Fruit fly (Drosophila melanogaster) whole organism, embryonic: ENCODE measurements around the gene rt.

Experiments used
- Abd-B ChIP-seq: fragments of 200-800 bp; sonication (Bioruptor generic); optimal IDR thresholded peaks from 2 replicates; lab custom pipeline; 2018; ENCODE audit warnings: missing biosample characterization, mild to moderate bottlenecking, missing genetic modification characterization, moderate library complexity
- Aef1 ChIP-seq: fragments of 200-800 bp; sonication (Bioruptor generic); IDR thresholded peaks from 3 replicates; pipeline ENCODE4 v1.3.6; 2022; ENCODE audit warnings: missing biosample characterization, missing genetic modification characterization
- CG1024 ChIP-seq: fragments of 200-800 bp; sonication (Bioruptor generic); IDR thresholded peaks from 2 replicates; pipeline ENCODE4 v1.3.6; 2022; ENCODE audit warnings: missing biosample characterization, missing genetic modification characterization
- CG12071 ChIP-seq: fragments of 200-800 bp; sonication (Bioruptor generic); optimal IDR thresholded peaks from 3 replicates; lab custom pipeline; 2018; ENCODE audit warnings: missing biosample characterization, mild to moderate bottlenecking, missing genetic modification characterization
- CG12769 ChIP-seq: fragments of 200-800 bp; sonication (Bioruptor generic); optimal IDR thresholded peaks from 2 replicates; lab custom pipeline; 2019; ENCODE audit warnings: missing biosample characterization, mild to moderate bottlenecking, missing genetic modification characterization, moderate library complexity
- CG13894 ChIP-seq: fragments of 200-800 bp; sonication (Bioruptor generic); optimal IDR thresholded peaks from 3 replicates; lab custom pipeline; 2018; ENCODE audit warnings: missing biosample characterization, mild to moderate bottlenecking, missing genetic modification characterization, moderate library complexity
- CG14014 ChIP-seq: fragments of 200-800 bp; sonication (Bioruptor generic); IDR thresholded peaks from 2 replicates; pipeline ENCODE4 v1.3.6; 2022; ENCODE audit warnings: missing biosample characterization, missing genetic modification characterization
- CG1603 ChIP-seq: fragments of 200-800 bp; sonication (Bioruptor generic); optimal IDR thresholded peaks from 2 replicates; lab custom pipeline; 2019; ENCODE audit warnings: missing biosample characterization, mild to moderate bottlenecking, missing genetic modification characterization, moderate library complexity
- CG18011 ChIP-seq: fragments of 200-800 bp; sonication (Bioruptor generic); optimal IDR thresholded peaks from 2 replicates; lab custom pipeline; 2017; ENCODE audit warnings: missing biosample characterization, missing genetic modification characterization, mild to moderate bottlenecking, moderate library complexity, missing genotype
- CG30431 ChIP-seq: fragments of 200-800 bp; sonication (Bioruptor generic); optimal IDR thresholded peaks from 2 replicates; lab custom pipeline; 2017; ENCODE audit warnings: missing biosample characterization, missing genetic modification characterization
- CG3726 ChIP-seq: fragments of 200-800 bp; sonication (Bioruptor generic); IDR thresholded peaks from 3 replicates; pipeline ENCODE4, ENCODE4 v1.3.6; 2022; ENCODE audit warnings: missing biosample characterization, missing genetic modification characterization
- CG3838 ChIP-seq: fragments of 200-800 bp; sonication (Bioruptor generic); optimal IDR thresholded peaks from 3 replicates; lab custom pipeline; 2016; ENCODE audit warnings: missing biosample characterization, missing genetic modification characterization
- CG4424 ChIP-seq: fragments of 200-800 bp; sonication (Bioruptor generic); optimal IDR thresholded peaks from 3 replicates; lab custom pipeline; 2016; ENCODE audit warnings: missing biosample characterization, missing genetic modification characterization
- CG4820 ChIP-seq: fragments of 200-800 bp; sonication (Bioruptor generic); optimal IDR thresholded peaks from 3 replicates; lab custom pipeline; 2016; ENCODE audit warnings: missing biosample characterization, missing genetic modification characterization
- CG6854 ChIP-seq: fragments of 200-800 bp; sonication (Bioruptor generic); optimal IDR thresholded peaks from 3 replicates; lab custom pipeline; 2017; ENCODE audit warnings: missing biosample characterization, mild to moderate bottlenecking, missing genetic modification characterization
- CG7786 ChIP-seq: fragments of 200-800 bp; sonication (Bioruptor generic); optimal IDR thresholded peaks from 2 replicates; lab custom pipeline; 2016; ENCODE audit warnings: missing biosample characterization, missing genetic modification characterization
- CG8089 ChIP-seq: fragments of 200-800 bp; sonication (Bioruptor generic); optimal IDR thresholded peaks from 3 replicates; lab custom pipeline; 2016; ENCODE audit warnings: missing biosample characterization, missing genetic modification characterization
- CG8924 ChIP-seq: fragments of 200-800 bp; optimal IDR thresholded peaks from 3 replicates; lab custom pipeline; 2019; ENCODE audit warnings: missing biosample characterization, mild to moderate bottlenecking, missing genetic modification characterization, moderate library complexity
- CHES-1-like ChIP-seq: fragments of 200-800 bp; sonication (Bioruptor generic); optimal IDR thresholded peaks from 2 replicates; lab custom pipeline; 2016; ENCODE audit warnings: missing biosample characterization, missing genetic modification characterization
- NK7.1 ChIP-seq: fragments of 200-800 bp; sonication (Bioruptor generic); optimal IDR thresholded peaks from 3 replicates; lab custom pipeline; 2016; ENCODE audit warnings: missing biosample characterization, missing genetic modification characterization
- PHDP ChIP-seq: fragments of 200-800 bp; sonication (Bioruptor generic); optimal IDR thresholded peaks from 3 replicates; lab custom pipeline; 2018; ENCODE audit warnings: missing biosample characterization, mild to moderate bottlenecking, missing genetic modification characterization, moderate library complexity
- Ptx1 ChIP-seq: fragments of 200-800 bp; sonication (Bioruptor generic); IDR thresholded peaks from 2 replicates; pipeline ENCODE4 v1.3.6; 2022; ENCODE audit warnings: missing biosample characterization, missing genetic modification characterization
- Tbp ChIP-seq: fragments of >200 bp; optimal IDR thresholded peaks from 2 replicates; lab custom pipeline; 2018; ENCODE audit warnings: missing biosample characterization, missing genetic modification characterization
- bigmax ChIP-seq: fragments of 200-800 bp; sonication (Bioruptor generic); optimal IDR thresholded peaks from 2 replicates; lab custom pipeline; 2018; ENCODE audit warnings: missing biosample characterization, mild to moderate bottlenecking, missing genetic modification characterization
- bsh ChIP-seq, 2 experiments: fragments of 200-800 bp; sonication (Bioruptor generic); optimal IDR thresholded peaks; 2 replicates each; lab custom pipeline; 2017 to 2018; ENCODE audit warnings: mild to moderate bottlenecking in 2 of 2, missing biosample characterization in 2 of 2, missing genetic modification characterization in 2 of 2, moderate library complexity in 1 of 2
- caup ChIP-seq: fragments of 200-800 bp; sonication (Bioruptor generic); optimal IDR thresholded peaks from 3 replicates; lab custom pipeline; 2017; ENCODE audit warnings: missing biosample characterization, mild to moderate bottlenecking, missing genetic modification characterization, moderate library complexity; ENCODE audit not compliant: severe bottlenecking
- ftz-f1 ChIP-seq: fragments of 200-800 bp; sonication (Bioruptor generic); optimal IDR thresholded peaks from 2 replicates; lab custom pipeline; 2016; ENCODE audit warnings: missing biosample characterization, missing genetic modification characterization
- gem ChIP-seq: fragments of 200-800 bp; sonication (Bioruptor generic); optimal IDR thresholded peaks from 2 replicates; lab custom pipeline; 2019; ENCODE audit warnings: missing biosample characterization, mild to moderate bottlenecking, missing genetic modification characterization, moderate library complexity
- grau ChIP-seq: fragments of 200-800 bp; optimal IDR thresholded peaks from 3 replicates; lab custom pipeline; 2019; ENCODE audit warnings: missing biosample characterization, mild to moderate bottlenecking, missing genetic modification characterization, moderate library complexity
- grn ChIP-seq: fragments of 200-800 bp; sonication (Bioruptor generic); optimal IDR thresholded peaks from 3 replicates; lab custom pipeline; 2017; ENCODE audit warnings: missing biosample characterization, missing genetic modification characterization
- ind ChIP-seq: fragments of 200-800 bp; sonication (Bioruptor generic); optimal IDR thresholded peaks from 3 replicates; lab custom pipeline; 2016; ENCODE audit warnings: missing biosample characterization, missing genetic modification characterization
- kni ChIP-seq: fragments of 200-800 bp; sonication (Bioruptor generic); optimal IDR thresholded peaks from 3 replicates; lab custom pipeline; 2017; ENCODE audit warnings: mild to moderate bottlenecking, missing biosample characterization, missing genetic modification reagents, missing genetic modification characterization
- knrl ChIP-seq: fragments of 200-800 bp; sonication (Bioruptor generic); IDR thresholded peaks from 3 replicates; pipeline ENCODE4 v1.3.6; 2022; ENCODE audit warnings: missing biosample characterization, missing genetic modification characterization; ENCODE audit not compliant: partially characterized antibody
- lov ChIP-seq, 2 experiments: fragments of 200-800 bp in 1 of 2; fragments of >200 bp in 1 of 2; sonication (Bioruptor generic) in 1 of 2; IDR thresholded peaks in 1 of 2; optimal IDR thresholded peaks in 1 of 2; 2 replicates in 1 of 2; 3 replicates in 1 of 2; pipeline versions ENCODE4 v1.3.6 to Lab custom; 2017 to 2022; ENCODE audit warnings: missing biosample characterization in 1 of 2, missing genetic modification characterization in 1 of 2
- nau ChIP-seq: fragments of 200-800 bp; sonication (Bioruptor generic); optimal IDR thresholded peaks from 3 replicates; lab custom pipeline; 2017; ENCODE audit warnings: missing biosample characterization, mild to moderate bottlenecking, missing genetic modification characterization, missing genetic modification reagents
- nom ChIP-seq: fragments of 200-800 bp; sonication (Bioruptor generic); optimal IDR thresholded peaks from 2 replicates; lab custom pipeline; 2017; ENCODE audit warnings: missing biosample characterization, missing genetic modification characterization, mild to moderate bottlenecking, moderate library complexity, missing genetic modification reagents
- pan ChIP-seq, 4 experiments: fragments of >200 bp in 3 of 4; fragments of 200-800 bp in 1 of 4; sonication (Bioruptor generic) in 1 of 4; optimal IDR thresholded peaks in 3 of 4; IDR thresholded peaks in 1 of 4; 2 replicates each; pipeline versions ENCODE4 v1.3.6 to Lab custom; 2017 to 2022; ENCODE audit warnings: missing biosample characterization in 2 of 4, missing genetic modification characterization in 2 of 4, mixed read lengths in 1 of 4
- pb ChIP-seq: fragments of 200-800 bp; sonication (Bioruptor generic); optimal IDR thresholded peaks from 3 replicates; lab custom pipeline; 2016; ENCODE audit warnings: missing biosample characterization, missing genetic modification characterization
- pros ChIP-seq: fragments of 200-800 bp; sonication (Bioruptor generic); optimal IDR thresholded peaks from 3 replicates; lab custom pipeline; 2019; ENCODE audit warnings: missing biosample characterization, mild to moderate bottlenecking, missing genetic modification characterization, moderate library complexity
- psq ChIP-seq: fragments of 200-800 bp; sonication (Bioruptor generic); optimal IDR thresholded peaks from 2 replicates; lab custom pipeline; 2017; ENCODE audit warnings: missing biosample characterization, missing genetic modification characterization
- rib ChIP-seq: fragments of 200-800 bp; sonication (Bioruptor generic); IDR thresholded peaks from 2 replicates; pipeline ENCODE4 v1.3.6; 2022; ENCODE audit warnings: missing biosample characterization, missing genetic modification characterization
- sqz ChIP-seq: fragments of 200-800 bp; sonication (Bioruptor generic); optimal IDR thresholded peaks from 3 replicates; lab custom pipeline; 2018; ENCODE audit warnings: missing biosample characterization, mild to moderate bottlenecking, missing genetic modification characterization
- tap ChIP-seq: fragments of 200-800 bp; optimal IDR thresholded peaks from 3 replicates; lab custom pipeline; 2019; ENCODE audit warnings: missing biosample characterization, mild to moderate bottlenecking, missing genetic modification characterization, moderate library complexity
- ttk ChIP-seq: fragments of 200-800 bp; sonication (Bioruptor generic); IDR thresholded peaks from 2 replicates; pipeline ENCODE4 v2.1.2; 2022; ENCODE audit warnings: missing biosample characterization, missing genetic modification characterization
- wek ChIP-seq: fragments of 200-800 bp; sonication (Bioruptor generic); optimal IDR thresholded peaks from 3 replicates; lab custom pipeline; 2018; ENCODE audit warnings: missing biosample characterization, mild to moderate bottlenecking, missing genetic modification characterization, moderate library complexity

Gene rt

DNA sequence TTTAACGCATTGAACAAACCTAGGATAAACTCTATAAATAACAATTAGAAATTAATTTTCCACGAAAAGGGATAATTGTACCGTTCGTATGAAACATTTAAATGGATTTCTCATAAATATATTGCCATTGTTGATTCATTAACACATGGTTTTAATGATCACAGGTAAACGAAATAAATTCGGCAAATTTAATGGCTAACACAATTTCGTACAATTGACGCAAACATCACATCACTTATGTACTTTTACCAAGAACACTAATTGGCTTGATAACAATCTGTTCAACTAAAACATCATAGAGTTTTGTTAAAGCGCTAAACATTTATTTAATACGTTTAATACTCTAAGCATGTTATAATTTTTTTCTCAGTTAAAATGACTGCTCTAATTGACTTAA is 33.9 kb downstream of the rt start:
- peak; percentile 98 for TF ChIP-seq CG4424 (GFP tag; lab: Kevin White, UChicago)
- TF ChIP-seq wek (GFP tag; lab: Kevin White, UChicago) = no peak
- TF ChIP-seq CG3726 (GFP tag; lab: Robert Waterston, UW) = no peak

DNA sequence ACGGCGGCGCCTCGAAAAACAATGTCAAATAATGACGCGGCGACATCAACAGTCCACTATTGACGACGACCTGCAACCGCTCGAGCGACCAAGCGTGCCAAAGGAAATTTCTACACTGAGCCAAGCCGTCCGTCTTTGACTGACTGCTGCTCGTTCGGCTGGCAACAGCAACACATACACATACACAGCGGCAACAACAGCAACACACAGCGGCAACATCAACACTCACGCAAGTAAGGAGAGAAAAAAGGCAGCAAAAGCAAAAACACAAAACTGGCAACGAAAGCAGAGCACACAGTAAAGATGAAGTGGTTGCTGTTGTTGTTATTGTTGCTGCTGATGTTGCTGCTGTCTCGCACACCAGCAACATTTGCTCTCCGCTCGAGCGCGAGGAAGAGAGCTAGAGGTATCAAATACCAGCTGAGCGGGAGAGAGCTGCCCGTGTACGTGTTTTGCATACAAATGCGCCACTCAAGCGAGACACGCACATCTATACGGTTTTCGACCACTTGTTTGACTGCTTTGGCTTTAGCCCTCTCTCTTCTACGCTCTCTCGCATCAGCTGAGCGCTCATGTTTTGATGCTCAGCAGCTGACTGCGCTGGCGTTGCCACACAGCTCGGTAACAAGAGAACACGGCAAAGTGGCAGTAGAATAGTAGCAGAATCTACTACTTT is 34.4 kb downstream of the rt start:
- TF ChIP-seq CG13894 (tag; lab: Kevin White, UChicago) (peak; percentile 69), grn (no peak), PHDP (tag; lab: Kevin White, UChicago) (no peak), Abd-B (GFP tag; lab: Kevin White, UChicago) (no peak), bigmax (GFP tag; lab: Kevin White, UChicago) (peak; percentile 0), pros (GFP tag; lab: Kevin White, UChicago) (peak; percentile 90), CG7786 (GFP tag; lab: Kevin White, UChicago) (no peak), Ptx1 (GFP tag; lab: Robert Waterston, UW) (no peak), CG18011 (no peak), CHES-1-like (GFP tag; lab: Kevin White, UChicago) (peak; percentile 8), CG1603 (tag; lab: Kevin White, UChicago) (no peak), ind (no peak), CG4424 (GFP tag; lab: Kevin White, UChicago) (peak; percentile 100), Aef1 (GFP tag; lab: Robert Waterston, UW) (peak; percentile 70), nom (peak; percentile 84), CG1024 (GFP tag; lab: Robert Waterston, UW) (0 out of 2 replicates have a peak, but pooled peaks have one; percentile 6), CG14014 (GFP tag; lab: Robert Waterston, UW) (peak; percentile 6; the same call in 1 of the 2 replicates), kni (GFP tag; lab: Kevin White, UChicago) (peak; percentile 97), caup (peak; percentile 68), CG12769 (tag; lab: Kevin White, UChicago) (peak; percentile 61), CG4820 (no peak), ftz-f1 (GFP tag; lab: Kevin White, UChicago) (peak; percentile 59), grau (tag; lab: Kevin White, UChicago) (peak; percentile 18), rib (peak; percentile 82), tap (peak; percentile 18), CG12071 (GFP tag; lab: Kevin White, UChicago) (peak; percentile 69), pan (optimal IDR thresholded peaks at IDR 0.05; lab: Kevin White, UChicago) (no peak), pan (GFP tag; optimal IDR thresholded peaks at IDR 0.05 in 1 of 2, IDR thresholded peaks at IDR 0.05 in 1 of 2) (peak in 1 of 2 experiments; percentile 36), ttk (no peak), CG8924 (tag; lab: Kevin White, UChicago) (peak; percentile 29), CG30431 (GFP tag; lab: Kevin White, UChicago) (no peak), bsh (GFP tag; optimal IDR thresholded peaks at IDR 0.05; lab: Kevin White, UChicago) (peak in 1 of 2 experiments; percentile 79), CG6854 (GFP tag; lab: Kevin White, UChicago) (peak; percentile 29), lov (optimal IDR thresholded peaks at IDR 0.05; lab: Kevin White, UChicago) (no peak), lov (GFP tag; IDR thresholded peaks at IDR 0.05; lab: Robert Waterston, UW) (peak; percentile 68; the same call in 1 of the 3 replicates), nau (GFP tag; lab: Kevin White, UChicago) (peak; percentile 51), sqz (GFP tag; lab: Kevin White, UChicago) (peak; percentile 42), CG3838 (peak; percentile 71), pb (GFP tag; lab: Kevin White, UChicago) (peak; percentile 12), Tbp (peak; percentile 18), knrl (GFP tag; lab: Robert Waterston, UW) (peak; percentile 34; the same call in 1 of the 3 replicates), NK7.1 (GFP tag; lab: Kevin White, UChicago) (no peak), psq (GFP tag; lab: Kevin White, UChicago) (peak; percentile 74), CG8089 (GFP tag; lab: Kevin White, UChicago) (peak; percentile 4), gem (tag; lab: Kevin White, UChicago) (no peak)
